Fruit fly (Drosophila melanogaster): ENCODE results near the gene CG43448.

The CG43448 gene

DNA sequence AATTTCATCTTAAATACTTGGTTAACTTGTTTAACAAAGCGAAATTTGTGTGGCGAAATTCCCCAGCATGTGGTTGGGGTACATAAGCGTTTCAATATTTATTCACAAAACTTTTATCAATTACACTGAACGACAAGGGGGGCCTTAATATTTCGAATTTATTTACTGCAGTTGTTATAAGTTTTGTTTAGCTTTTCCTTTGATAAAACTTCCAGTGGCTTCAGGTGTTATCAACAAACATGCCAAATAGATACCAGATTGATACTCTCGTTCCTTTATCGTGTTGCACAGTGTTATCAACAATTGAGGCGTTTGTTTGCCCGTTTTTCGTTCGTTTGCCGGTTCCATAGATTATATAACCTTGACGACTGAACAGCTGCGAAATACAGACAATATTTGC is 42.8 kb upstream of the CG43448 start (continued):
- peak; percentile 42 for TF ChIP-seq CG10631 (GFP tag; optimal IDR thresholded peaks at IDR 0.05)
- TF ChIP-seq CG11762 (GFP tag; optimal IDR thresholded peaks at IDR 0.05; ENCODE audit: insufficient read depth) = peak; percentile 14
- peak; percentile 18 for TF ChIP-seq CG8319 (GFP tag; optimal IDR thresholded peaks at IDR 0.05)
- TF ChIP-seq topi (GFP tag; optimal IDR thresholded peaks at IDR 0.05) = peak; percentile 85
- TF ChIP-seq CG6792 (GFP tag; optimal IDR thresholded peaks at IDR 0.05) = peak; percentile 60
- peak; percentile 26 for TF ChIP-seq CG3032 (tag; optimal IDR thresholded peaks at IDR 0.05)
- no peak for TF ChIP-seq ss (GFP tag; optimal IDR thresholded peaks at IDR 0.05)
- TF ChIP-seq CG15336 (GFP tag; IDR thresholded peaks at IDR 0.05) = peak; percentile 44; the same call in 1 of the 2 replicates
- TF ChIP-seq salr (GFP tag; optimal IDR thresholded peaks at IDR 0.05) = no peak
- no peak for TF ChIP-seq Hr38 (GFP tag; optimal IDR thresholded peaks at IDR 0.05)
- peak; percentile 91 for TF ChIP-seq svp (GFP tag)
- no peak for TF ChIP-seq CG11294 (GFP tag; IDR thresholded peaks at IDR 0.05)
- no peak for TF ChIP-seq CG7368 (GFP tag; optimal IDR thresholded peaks at IDR 0.05)
- TF ChIP-seq Ets21C (GFP tag; optimal IDR thresholded peaks at IDR 0.05) = peak; percentile 71
- TF ChIP-seq CG4318 (GFP tag; optimal IDR thresholded peaks at IDR 0.05) = no peak
- TF ChIP-seq CG1621 (tag; optimal IDR thresholded peaks at IDR 0.05) = no peak
- peak; percentile 86 for TF ChIP-seq Eip78C (GFP tag)
- peak; percentile 45 for TF ChIP-seq Ets96B (tag; optimal IDR thresholded peaks at IDR 0.05)
- TF ChIP-seq Smox (GFP tag; optimal IDR thresholded peaks at IDR 0.05) = peak; percentile 61
- peak; percentile 59 for TF ChIP-seq Eip93F (GFP tag; optimal IDR thresholded peaks at IDR 0.05)
- peak; percentile 47 for TF ChIP-seq CG11902 (GFP tag; optimal IDR thresholded peaks at IDR 0.05)
- TF ChIP-seq vri (GFP tag; optimal IDR thresholded peaks at IDR 0.05) = peak; percentile 77
- TF ChIP-seq CG16779 (tag; optimal IDR thresholded peaks at IDR 0.05) = no peak
- TF ChIP-seq CG9139 (GFP tag; optimal IDR thresholded peaks at IDR 0.05) = no peak
- TF ChIP-seq fd59A (GFP tag; optimal IDR thresholded peaks at IDR 0.05) = no peak
- TF ChIP-seq fd85E (GFP tag; optimal IDR thresholded peaks at IDR 0.05) = no peak
- peak; percentile 48 for TF ChIP-seq CG8632 (GFP tag; optimal IDR thresholded peaks at IDR 0.05)
- TF ChIP-seq Sox15 (GFP tag; optimal IDR thresholded peaks at IDR 0.05) = peak; percentile 23
- peak; percentile 66 for TF ChIP-seq CG6854 (GFP tag; optimal IDR thresholded peaks at IDR 0.05)
- peak; percentile 58 for TF ChIP-seq achi (GFP tag; optimal IDR thresholded peaks at IDR 0.05)
- TF ChIP-seq esn (GFP tag; optimal IDR thresholded peaks at IDR 0.05) = peak; percentile 79

DNA sequence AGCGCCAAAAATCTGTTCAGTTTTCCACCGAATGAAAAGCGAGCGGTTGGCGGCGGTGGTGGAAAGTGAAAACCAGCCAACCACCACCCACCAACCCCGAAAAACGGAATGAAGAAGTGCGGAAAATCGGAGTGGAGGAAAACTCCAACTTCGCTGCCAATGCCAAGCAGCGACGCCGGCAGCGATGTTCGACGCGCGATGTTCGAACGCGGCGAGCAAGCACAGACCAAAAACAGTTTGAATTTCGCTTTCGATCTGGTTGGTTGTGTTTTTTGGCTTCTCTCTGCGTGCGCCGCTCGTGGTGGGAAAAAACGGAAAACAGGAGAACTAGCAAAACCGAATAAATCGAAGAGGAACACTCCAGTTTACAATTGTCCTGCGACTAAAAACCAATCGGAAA is 40.2 kb upstream of the CG43448 start, which contains the start of gene heca:
Gene heca (plus strand): TSS at position 233 of the 400 bp plus-strand sequence.
- TF ChIP-seq CG6854 (GFP tag; optimal IDR thresholded peaks at IDR 0.05) (peak; percentile 18), dsx (GFP tag; optimal IDR thresholded peaks at IDR 0.05; ENCODE audit: poor library complexity, severe bottlenecking) (peak; percentile 43), CG31627 (GFP tag; optimal IDR thresholded peaks at IDR 0.05) (no peak), Blimp-1 (GFP tag; optimal IDR thresholded peaks at IDR 0.05) (peak; percentile 93), ss (GFP tag; optimal IDR thresholded peaks at IDR 0.05) (peak; percentile 3 to 24), net (GFP tag; optimal IDR thresholded peaks at IDR 0.05) (peak; percentile 48), eg (GFP tag; IDR thresholded peaks at IDR 0.05) (peak; percentile 66; the same call in 1 of the 3 replicates), Sox14 (GFP tag; optimal IDR thresholded peaks at IDR 0.05) (peak; percentile 6), Lpt (GFP tag; optimal IDR thresholded peaks at IDR 0.05) (no peak), vri (GFP tag; optimal IDR thresholded peaks at IDR 0.05) (peak; percentile 42), Sox15 (GFP tag; optimal IDR thresholded peaks at IDR 0.05) (no peak), CG16779 (tag; optimal IDR thresholded peaks at IDR 0.05) (no peak), esn (GFP tag; optimal IDR thresholded peaks at IDR 0.05) (peak; percentile 8), svp (GFP tag) (no peak), CG9139 (GFP tag; optimal IDR thresholded peaks at IDR 0.05) (peak; percentile 33), CG3032 (tag; optimal IDR thresholded peaks at IDR 0.05) (peak; percentile 11), CG3919 (GFP tag; optimal IDR thresholded peaks at IDR 0.05) (peak; percentile 43), CG6276 (GFP tag; optimal IDR thresholded peaks at IDR 0.05) (peak; percentile 20), Eip78C (GFP tag) (peak; percentile 31), fkh (GFP tag; optimal IDR thresholded peaks at IDR 0.05) (peak; percentile 21), Eip75B (GFP tag; optimal IDR thresholded peaks at IDR 0.05) (peak; percentile 49), CG6163 (GFP tag; IDR thresholded peaks at IDR 0.05) (no peak; the same call in 2 of the 3 replicates), achi (GFP tag; optimal IDR thresholded peaks at IDR 0.05) (peak; percentile 23), CG10669 (GFP tag; optimal IDR thresholded peaks at IDR 0.05) (no peak)
